Worm (Caenorhabditis elegans) whole organism, L4/young adult: Measurements from ENCODE around the gene M01A8.1.

Source experiments
- W03F9.2 ChIP-seq: fragments of 150-350 bp; optimal IDR thresholded peaks from 2 replicates; lab custom pipeline; 2014; ENCODE audit warnings: missing biosample characterization, missing genetic modification characterization
- him-1 ChIP-seq: sonication (generic microtip); optimal IDR thresholded peaks from 2 replicates; lab custom pipeline; 2016; ENCODE audit warnings: missing genotype, missing genetic modification reagents, missing genetic modification characterization, missing compliant biosample characterization

- no peak for TF ChIP-seq him-1 (tag; lab: Kevin White, UChicago)
- no peak for TF ChIP-seq W03F9.2 (tag; lab: Kevin White, UChicago)
Measured at ce11 chrIII:9231173-9231572, 25.9 kb upstream of the M01A8.1 start, which contains the start of gene T23G5.3.
